Fruit fly (Drosophila melanogaster) Kc167 (cell line): Measurements from ENCODE around the gene stai.

Experiments
- Sin3A ChIP-seq: fragments of >200 bp; optimal IDR thresholded peaks from 2 replicates; lab custom pipeline; 2018; ENCODE audit warnings: missing external identifiers
- h ChIP-seq: fragments of >200 bp; optimal IDR thresholded peaks from 3 replicates; lab custom pipeline; 2018; ENCODE audit warnings: missing external identifiers
- insv ChIP-seq: fragments of >200 bp; optimal IDR thresholded peaks from 3 replicates; lab custom pipeline; 2018; ENCODE audit warnings: missing external identifiers
- psq ChIP-seq: fragments of >200 bp; optimal IDR thresholded peaks from 2 replicates; lab custom pipeline; 2017; ENCODE audit warnings: missing external identifiers
- ttk ChIP-seq: sonication (Bioruptor generic); optimal IDR thresholded peaks from 2 replicates; lab custom pipeline; 2017; ENCODE audit warnings: missing external identifiers

DNA sequence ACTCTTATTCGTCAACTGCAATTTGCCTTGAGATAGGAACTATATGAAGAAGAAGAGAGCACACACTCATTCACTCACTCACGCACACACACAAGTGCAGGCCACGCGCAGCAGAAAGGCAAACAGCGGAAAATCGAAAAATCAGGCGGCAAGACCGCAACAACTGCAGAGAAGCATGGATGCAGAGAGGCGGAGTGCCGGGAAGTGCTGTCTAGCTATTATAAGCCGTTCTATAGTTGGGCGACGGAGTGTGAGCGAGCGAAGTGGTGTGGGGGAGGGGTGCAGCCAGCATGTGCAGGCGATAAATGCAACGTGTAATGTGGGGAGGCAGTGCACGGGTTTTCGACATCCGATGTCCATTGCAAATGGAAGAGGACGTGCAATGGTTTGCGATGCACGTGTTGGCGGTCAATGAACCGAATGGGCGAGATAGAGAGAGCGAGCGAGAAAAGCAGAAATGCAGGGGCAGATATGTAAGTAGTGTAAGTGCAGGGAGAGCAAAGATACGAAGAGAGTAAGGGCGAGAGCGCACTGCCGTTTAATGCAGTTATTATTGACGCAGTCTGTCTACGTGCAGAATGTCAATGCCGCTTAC lies 21.3 kb upstream of the stai start:
- TF ChIP-seq h (lab: Kevin White, UChicago) (no peak), psq (no peak), insv (lab: Kevin White, UChicago) (no peak), ttk (lab: Kevin White, UChicago) (no peak), Sin3A (lab: Kevin White, UChicago) (no peak)
